Fruit fly (Drosophila melanogaster): ENCODE results near the gene CG4957.

- peak in 1 of 2 experiments; percentile 13 for TF ChIP-seq CTCF (optimal IDR thresholded peaks at IDR 0.05)
- TF ChIP-seq CG8478 (optimal IDR thresholded peaks at IDR 0.05) = no peak
Measured at dm6 chr2L:10263343-10263744, 5.3 kb upstream of the CG4957 start, which contains the start of gene Rsf1.
